Worm (Caenorhabditis elegans): ENCODE measurements around the gene cogc-2.

Gene cogc-2

DNA sequence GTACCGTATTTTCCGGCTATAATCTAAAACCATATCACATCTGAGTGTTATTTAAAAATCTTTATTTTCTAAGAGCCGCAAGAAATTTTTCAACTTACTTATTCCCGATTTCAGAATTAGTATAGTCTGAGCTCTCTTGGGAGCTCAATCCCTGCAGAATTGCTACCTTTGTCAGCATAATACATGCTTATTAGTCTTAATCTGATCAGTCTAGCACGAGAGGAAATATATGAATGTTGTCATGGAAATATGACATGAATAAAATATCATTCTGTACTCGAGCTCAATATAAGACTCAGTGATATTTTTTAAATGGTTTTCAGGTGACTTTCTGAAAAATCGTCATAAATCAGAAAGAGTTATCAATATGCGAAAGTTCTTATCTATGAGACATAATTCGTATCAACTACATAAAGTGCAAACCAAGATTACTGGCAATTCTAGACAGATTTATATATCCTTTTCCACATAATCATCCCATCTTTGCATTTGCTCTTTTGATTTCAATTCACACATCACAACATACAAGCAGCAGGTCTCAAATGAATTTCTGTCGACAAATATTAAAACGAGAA is 6.1 kb upstream of the cogc-2 start:
- no peak for TF ChIP-seq pax-1 (tag; optimal IDR thresholded peaks at IDR 0.05)
- peak; percentile 19 for TF ChIP-seq elt-2 (tag; optimal IDR thresholded peaks at IDR 0.05)

DNA sequence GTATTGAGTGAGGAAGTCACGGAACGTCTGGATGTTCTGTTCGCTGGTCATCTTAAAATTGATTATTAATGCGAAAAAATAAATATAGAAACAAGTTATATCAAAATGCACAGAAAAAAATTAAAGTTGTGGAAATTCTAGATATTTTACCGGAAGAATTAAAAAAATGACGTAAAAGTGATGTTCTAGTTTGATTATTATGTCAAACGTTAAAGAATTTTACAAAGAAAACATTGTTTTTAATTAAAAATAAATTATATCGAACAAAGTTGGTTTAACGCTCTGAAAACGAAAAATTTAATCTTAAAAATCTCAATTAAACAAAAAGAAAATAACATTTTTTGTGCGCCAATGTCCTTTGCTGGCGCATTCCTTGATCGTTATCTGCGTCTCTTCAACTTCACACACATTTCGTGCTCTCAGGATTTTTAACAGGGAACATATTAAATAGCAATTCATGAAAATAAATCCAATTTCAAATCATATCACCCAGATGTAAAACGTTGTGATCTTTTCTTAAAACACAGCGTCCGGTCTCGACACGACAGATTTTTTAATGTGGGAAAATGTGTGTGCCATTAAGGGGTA is 5.3 kb upstream of the cogc-2 start, which contains the start of gene tin-9.1:
Gene tin-9.1, minus strand, starts transcription at position 51 of the 588 bp plus-strand sequence.
- TF ChIP-seq pha-4 (tag; optimal IDR thresholded peaks at IDR 0.05) (no peak), unc-42 (tag; optimal IDR thresholded peaks at IDR 0.05) (peak; percentile 8), nfya-1 (tag; optimal IDR thresholded peaks at IDR 0.05) (peak; percentile 32)

DNA sequence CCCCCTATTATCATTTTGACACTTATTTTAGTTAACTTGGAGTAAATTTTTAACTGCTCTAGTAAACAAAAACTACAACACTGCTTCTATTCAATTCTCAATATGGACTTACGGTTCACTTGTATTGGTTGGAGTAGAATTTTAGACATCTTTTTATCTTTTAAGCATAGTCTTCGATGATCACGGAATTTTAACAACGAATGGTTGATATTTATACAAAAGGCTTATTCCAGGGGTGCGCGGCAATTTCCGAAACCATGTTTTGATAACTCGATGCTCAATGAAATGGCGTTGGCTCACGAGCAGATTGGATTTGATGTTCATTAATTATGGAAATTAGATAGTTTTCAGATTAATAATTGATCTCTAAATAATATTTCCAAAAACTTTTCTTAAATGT is 4.0 kb upstream of the cogc-2 start:
- TF ChIP-seq fkh-6 (tag; optimal IDR thresholded peaks at IDR 0.05) (no peak), hlh-30 (tag; optimal IDR thresholded peaks at IDR 0.05; ENCODE audit: insufficient read depth) (no peak), elt-2 (tag; optimal IDR thresholded peaks at IDR 0.05) (no peak), pha-4 (tag; optimal IDR thresholded peaks at IDR 0.05) (no peak), unc-55 (GFP tag; optimal IDR thresholded peaks at IDR 0.05) (no peak)

DNA sequence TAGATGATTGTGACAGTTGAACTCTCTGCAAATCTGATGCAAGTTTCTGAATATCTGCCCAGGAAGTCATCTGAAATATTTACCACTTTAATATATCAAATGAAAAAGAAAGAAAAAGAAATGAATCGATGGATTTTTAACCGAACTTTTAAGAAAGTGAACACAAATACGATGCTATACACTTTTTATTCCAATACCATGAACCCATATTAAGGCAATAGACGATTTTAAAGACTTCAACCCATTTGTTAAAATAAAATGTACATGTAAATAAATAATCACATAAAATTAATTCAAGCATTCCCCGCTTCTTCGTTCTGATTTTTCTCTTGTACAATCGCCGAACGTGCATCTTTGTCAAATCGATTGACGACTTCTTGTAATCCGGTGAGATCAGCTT is 2.6 kb downstream of the cogc-2 start, which contains the start of gene ufl-1:
Gene ufl-1, minus strand, starts transcription at position 70 of the 400 bp plus-strand sequence.
- TF ChIP-seq fax-1 (tag; optimal IDR thresholded peaks at IDR 0.05): no peak
- TF ChIP-seq che-1 (tag; optimal IDR thresholded peaks at IDR 0.05): no peak
- TF ChIP-seq ceh-18 (tag; optimal IDR thresholded peaks at IDR 0.05): no peak
- no peak for TF ChIP-seq pat-9 (tag; optimal IDR thresholded peaks at IDR 0.05)

DNA sequence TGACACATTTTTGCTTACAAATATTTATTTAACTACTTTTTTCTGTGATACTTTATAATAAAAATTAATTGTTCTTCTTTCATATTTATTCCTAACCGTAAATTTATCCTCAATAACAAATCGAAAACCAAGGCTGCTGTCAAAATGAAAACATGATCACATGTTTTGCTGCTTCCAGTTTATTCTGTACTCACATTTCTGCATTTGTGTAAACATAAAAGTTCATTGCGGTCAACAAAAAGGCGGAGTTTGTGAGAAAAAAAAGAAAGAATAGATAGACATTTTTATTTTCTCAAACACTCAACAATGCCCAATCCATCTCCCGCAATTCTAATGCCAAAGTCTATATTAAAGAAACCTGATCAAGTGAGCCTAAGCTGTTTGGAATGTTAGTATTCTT is 3.6 kb downstream of the cogc-2 start, which contains the start of gene C06G3.3:
Gene C06G3.3, plus strand, starts transcription at position 301 of the 400 bp plus-strand sequence.
- TF ChIP-seq hlh-8 (tag; optimal IDR thresholded peaks at IDR 0.05): no peak
- no peak for TF ChIP-seq ceh-19 (GFP tag; optimal IDR thresholded peaks at IDR 0.05)
- no peak for TF ChIP-seq K02D7.2 (tag; optimal IDR thresholded peaks at IDR 0.05)
- no peak for TF ChIP-seq unc-42 (tag; optimal IDR thresholded peaks at IDR 0.05)
- no peak for TF ChIP-seq sox-2 (GFP tag; IDR thresholded peaks at IDR 0.05)
- TF ChIP-seq dve-1 (tag; optimal IDR thresholded peaks at IDR 0.05): no peak
- no peak for TF ChIP-seq fax-1 (tag; optimal IDR thresholded peaks at IDR 0.05)

DNA sequence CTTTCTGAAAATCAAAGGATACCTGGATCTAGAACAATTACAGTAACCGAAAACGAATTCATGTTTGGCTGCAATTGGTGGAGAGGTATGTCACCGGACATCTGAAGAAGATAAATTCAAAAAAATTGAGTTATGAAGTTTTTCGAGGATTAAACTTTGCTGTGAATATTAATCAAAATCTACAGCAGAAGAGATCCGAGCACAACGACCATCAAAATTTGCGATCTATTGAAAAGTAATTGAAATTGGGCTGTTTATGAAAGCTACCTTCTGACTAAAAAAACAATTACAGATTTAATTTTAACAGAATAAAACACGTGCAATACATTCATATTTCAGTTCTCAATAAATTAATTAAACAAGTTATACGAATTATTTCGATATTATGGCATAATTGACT is 6.9 kb downstream of the cogc-2 start, which contains the start of gene C06G3.8:
Gene C06G3.8, minus strand, starts transcription at position 101 of the 400 bp plus-strand sequence.
- TF ChIP-seq rnt-1 (tag; optimal IDR thresholded peaks at IDR 0.05): no peak
- no peak for TF ChIP-seq C08G9.2 (tag; optimal IDR thresholded peaks at IDR 0.05)

DNA sequence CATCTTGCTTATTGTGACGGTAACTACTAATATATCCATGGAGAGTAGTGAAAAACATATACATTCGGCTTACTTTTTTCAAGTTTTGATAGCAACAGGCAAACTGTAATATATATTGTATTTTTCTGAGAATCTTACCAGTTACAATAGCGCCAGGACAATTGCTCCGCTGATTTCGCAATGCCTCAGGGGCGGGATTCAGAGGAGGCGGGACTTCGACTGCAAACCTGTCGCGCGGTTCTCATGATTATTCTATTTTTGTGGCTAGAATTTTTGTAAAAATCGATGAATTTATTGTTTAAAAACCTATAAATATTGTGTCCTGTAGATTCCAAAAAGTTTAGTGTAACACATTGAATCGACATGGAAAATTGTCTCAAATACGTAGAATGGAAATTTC is 8.4 kb downstream of the cogc-2 start:
- TF ChIP-seq hlh-6 (tag; optimal IDR thresholded peaks at IDR 0.05): no peak
- no peak for TF ChIP-seq gmeb-2 (tag; optimal IDR thresholded peaks at IDR 0.05)
- no peak for TF ChIP-seq syd-9 (tag; optimal IDR thresholded peaks at IDR 0.05)
- TF ChIP-seq eyg-1 (tag; optimal IDR thresholded peaks at IDR 0.05): no peak
- no peak for TF ChIP-seq lim-6 (tag; optimal IDR thresholded peaks at IDR 0.05)
- TF ChIP-seq tbx-7 (tag; optimal IDR thresholded peaks at IDR 0.05): no peak
- TF ChIP-seq hlh-8 (tag; optimal IDR thresholded peaks at IDR 0.05): no peak
- no peak for TF ChIP-seq sox-4 (tag; optimal IDR thresholded peaks at IDR 0.05)
- no peak for TF ChIP-seq che-1 (tag; optimal IDR thresholded peaks at IDR 0.05)
- no peak for TF ChIP-seq C38D4.7 (GFP tag; optimal IDR thresholded peaks at IDR 0.05)
- TF ChIP-seq ceh-45 (GFP tag; IDR thresholded peaks at IDR 0.05): no peak
- TF ChIP-seq pha-2 (tag; optimal IDR thresholded peaks at IDR 0.05): no peak
- TF ChIP-seq ama-1 (optimal IDR thresholded peaks at IDR 0.05): no peak
- TF ChIP-seq nhr-232 (tag; optimal IDR thresholded peaks at IDR 0.05): no peak
- no peak for TF ChIP-seq unc-86 (tag; optimal IDR thresholded peaks at IDR 0.05)
- TF ChIP-seq dmd-4 (tag; optimal IDR thresholded peaks at IDR 0.05; ENCODE audit: borderline replicate concordance): no peak
- no peak for TF ChIP-seq pag-3 (tag; optimal IDR thresholded peaks at IDR 0.05; ENCODE audit: borderline replicate concordance)
- no peak for TF ChIP-seq dve-1 (tag; optimal IDR thresholded peaks at IDR 0.05)
